Worm (Caenorhabditis elegans) whole organism, L4 larva: ENCODE data around the gene W06B4.1.

Experiments used
- F26F4.8 ChIP-seq: fragments of 200-800 bp; sonication (Bioruptor generic); conservative IDR thresholded peaks from 2 replicates; pipeline ENCODE4 v1.3.6; 2022; ENCODE audit warnings: missing genetic modification characterization, missing compliant biosample characterization
- ZK337.2 ChIP-seq: fragments of 200-800 bp; sonication (Bioruptor generic); IDR thresholded peaks from 2 replicates; pipeline ENCODE4 v1.3.6; 2022; ENCODE audit warnings: missing genetic modification reagents, missing genetic modification characterization, missing compliant biosample characterization
- aha-1 ChIP-seq: fragments of 150-350 bp; peaks from one replicate; lab custom pipeline; 2014; ENCODE audit warnings: missing biosample characterization, missing genetic modification characterization
- aly-2 ChIP-seq: sonication (generic microtip); optimal IDR thresholded peaks from 2 replicates; lab custom pipeline; 2018; ENCODE audit warnings: missing biosample characterization, missing genetic modification characterization
- attf-4 ChIP-seq: sonication (generic microtip); optimal IDR thresholded peaks from 3 replicates; lab custom pipeline; 2017; ENCODE audit warnings: missing biosample characterization, missing genetic modification characterization
- ceh-20 ChIP-seq: fragments of 200-800 bp; sonication (Bioruptor generic); IDR thresholded peaks from 2 replicates; pipeline ENCODE4 v1.3.6; 2022; ENCODE audit warnings: missing genetic modification reagents, missing genetic modification characterization, missing compliant biosample characterization
- ceh-32 ChIP-seq: sonication (generic microtip); optimal IDR thresholded peaks from 2 replicates; lab custom pipeline; 2016; ENCODE audit warnings: mild to moderate bottlenecking, missing genetic modification characterization, missing compliant biosample characterization; ENCODE audit not compliant: poor library complexity
- cey-2 ChIP-seq: sonication (generic microtip); optimal IDR thresholded peaks from 3 replicates; lab custom pipeline; 2017; ENCODE audit warnings: missing genetic modification characterization, mild to moderate bottlenecking, missing compliant biosample characterization, antibody characterized with exemption, borderline replicate concordance; ENCODE audit not compliant: insufficient read depth
- daf-16 ChIP-seq, 3 experiments: sonication (generic microtip); optimal IDR thresholded peaks; 2 replicates each; lab custom pipeline; 2016 to 2017; ENCODE audit warnings: missing genetic modification characterization in 3 of 3, missing genetic modification reagents in 3 of 3, mild to moderate bottlenecking in 2 of 3, missing compliant biosample characterization in 2 of 3, missing biosample characterization in 1 of 3, moderate library complexity in 1 of 3
- dmd-8 ChIP-seq: fragments of 200-800 bp; sonication (Bioruptor generic); IDR thresholded peaks from 2 replicates; pipeline ENCODE4 v1.3.6; 2022; ENCODE audit warnings: missing genetic modification characterization, missing compliant biosample characterization
- dmd-9 ChIP-seq: fragments of 200-800 bp; sonication (Bioruptor generic); IDR thresholded peaks from 2 replicates; pipeline ENCODE4 v1.3.6; 2022; ENCODE audit warnings: missing genetic modification reagents, missing genetic modification characterization, missing compliant biosample characterization
- dpl-1 ChIP-seq: fragments of 150-350 bp; optimal IDR thresholded peaks from 2 replicates; lab custom pipeline; 2014; ENCODE audit warnings: missing biosample characterization, missing genetic modification reagents, missing genetic modification characterization
- dve-1 ChIP-seq: sonication (generic microtip); optimal IDR thresholded peaks from 2 replicates; lab custom pipeline; 2017; ENCODE audit warnings: antibody characterized with exemption, mild to moderate bottlenecking, missing genetic modification characterization, missing compliant biosample characterization; ENCODE audit not compliant: insufficient read depth
- egl-27 ChIP-seq: sonication (generic microtip); optimal IDR thresholded peaks from 3 replicates; lab custom pipeline; 2017; ENCODE audit warnings: missing biosample characterization, missing genetic modification reagents, missing genetic modification characterization
- fos-1 ChIP-seq: fragments of 150-350 bp; optimal IDR thresholded peaks from 2 replicates; lab custom pipeline; 2014; ENCODE audit warnings: missing biosample characterization, missing genetic modification characterization
- lin-1 ChIP-seq: fragments of 200-800 bp; sonication (Bioruptor generic); IDR thresholded peaks from 2 replicates; pipeline ENCODE4 v1.3.6; 2022; ENCODE audit warnings: missing genetic modification reagents, missing genetic modification characterization, missing compliant biosample characterization
- lin-29 ChIP-seq: fragments of 200-800 bp; sonication (Bioruptor generic); IDR thresholded peaks from 2 replicates; pipeline ENCODE4 v1.3.6; 2022; ENCODE audit warnings: missing genetic modification reagents, missing genetic modification characterization, missing compliant biosample characterization
- lir-3 ChIP-seq: sonication (generic microtip); optimal IDR thresholded peaks from 2 replicates; lab custom pipeline; 2016; ENCODE audit warnings: mild to moderate bottlenecking, missing genetic modification characterization, missing compliant biosample characterization
- lsy-2 ChIP-seq, 2 experiments: fragments of 150-350 bp in 1 of 2; sonication (generic microtip) in 1 of 2; optimal IDR thresholded peaks; 2 replicates each; lab custom pipeline; 2014 to 2017; ENCODE audit warnings: missing biosample characterization in 2 of 2, missing genetic modification characterization in 2 of 2
- madf-5 ChIP-seq, 2 experiments: fragments of 200-800 bp; sonication (Bioruptor generic); IDR thresholded peaks; 2 replicates each; pipeline ENCODE4 v1.3.6; 2022; ENCODE audit warnings: missing compliant biosample characterization in 2 of 2, missing genetic modification characterization in 2 of 2
- mdl-1 ChIP-seq, 2 experiments: fragments of 150-350 bp in 1 of 2; sonication (generic microtip) in 1 of 2; optimal IDR thresholded peaks; 2 replicates each; lab custom pipeline; 2014 to 2017; ENCODE audit warnings: missing biosample characterization in 2 of 2, missing genetic modification characterization in 2 of 2
- nhr-11 ChIP-seq: fragments of 150-350 bp; optimal IDR thresholded peaks from 2 replicates; lab custom pipeline; 2014; ENCODE audit warnings: missing biosample characterization, missing genetic modification characterization
- nhr-237 ChIP-seq: sonication (generic microtip); optimal IDR thresholded peaks from 2 replicates; lab custom pipeline; 2017; ENCODE audit warnings: missing biosample characterization, missing genetic modification characterization
- nhr-28 ChIP-seq: fragments of 150-350 bp; optimal IDR thresholded peaks from 2 replicates; lab custom pipeline; 2014; ENCODE audit warnings: missing biosample characterization, missing genetic modification characterization
- nhr-6 ChIP-seq: fragments of 150-350 bp; optimal IDR thresholded peaks from 2 replicates; lab custom pipeline; 2014; ENCODE audit warnings: missing biosample characterization, missing genetic modification characterization
- pqm-1 ChIP-seq: sonication (generic microtip); optimal IDR thresholded peaks from 2 replicates; lab custom pipeline; 2017; ENCODE audit warnings: missing biosample characterization, missing genetic modification characterization
- rbr-2 ChIP-seq: sonication (generic microtip); optimal IDR thresholded peaks from 2 replicates; lab custom pipeline; 2016; ENCODE audit warnings: missing genotype, missing genetic modification characterization, missing compliant biosample characterization
- set-16 ChIP-seq: fragments of 200-800 bp; sonication (Bioruptor generic); IDR thresholded peaks from 2 replicates; pipeline ENCODE4 v1.3.6; 2022; ENCODE audit warnings: missing genetic modification reagents, missing genetic modification characterization, missing compliant biosample characterization
- unc-130 ChIP-seq: sonication (generic microtip); optimal IDR thresholded peaks from 2 replicates; lab custom pipeline; 2016; ENCODE audit warnings: missing genetic modification reagents, missing genetic modification characterization, missing compliant biosample characterization
- unc-39 ChIP-seq: sonication (generic microtip); optimal IDR thresholded peaks from 2 replicates; lab custom pipeline; 2017; ENCODE audit warnings: missing biosample characterization, missing genetic modification characterization
- unc-62 ChIP-seq, 3 experiments: fragments of 150-350 bp in 1 of 3; sonication (generic microtip); optimal IDR thresholded peaks in 2 of 3; peaks in 1 of 3; 1 replicate in 1 of 3; 2 replicates in 2 of 3; lab custom pipeline; 2014 to 2017; ENCODE audit warnings: missing biosample characterization in 3 of 3, missing genetic modification characterization in 3 of 3, missing genetic modification reagents in 3 of 3, missing genotype in 1 of 3
- zag-1 ChIP-seq: fragments of 150-350 bp; optimal IDR thresholded peaks from 2 replicates; lab custom pipeline; 2014; ENCODE audit warnings: missing biosample characterization, missing genetic modification characterization
- zip-2 ChIP-seq: fragments of 150-350 bp; optimal IDR thresholded peaks from 2 replicates; lab custom pipeline; 2014; ENCODE audit warnings: missing biosample characterization, missing genetic modification characterization
- ztf-7 ChIP-seq: fragments of 150-350 bp; optimal IDR thresholded peaks from 2 replicates; lab custom pipeline; 2014; ENCODE audit warnings: missing biosample characterization, missing genetic modification characterization

W06B4.1 gene

ce11 chrII:4435134-4435533 lies 36.3 kb upstream of the W06B4.1 start, which contains the start of gene nhr-273:
TSS of gene nhr-273 (plus strand) at chrII:4435300.
- TF ChIP-seq daf-16 (GFP tag; optimal IDR thresholded peaks at IDR 0.05; lab: Kevin White, UChicago) (no peak), daf-16 (tag; optimal IDR thresholded peaks at IDR 0.05; lab: Kevin White, UChicago) (peak; percentile 38), dve-1 (peak; percentile 21), nhr-28 (peak; percentile 66), pqm-1 (tag; lab: Kevin White, UChicago) (no peak)

ce11 chrII:4438601-4439000 lies 32.8 kb upstream of the W06B4.1 start, which contains the start of gene nhr-16:
TSS of gene nhr-16 (plus strand) at chrII:4438805.
- TF ChIP-seq nhr-28 = peak; percentile 94
- no peak for TF ChIP-seq lin-1 (GFP tag; lab: Robert Waterston, UW)

- TF ChIP-seq mdl-1 (tag; optimal IDR thresholded peaks at IDR 0.05; lab: Kevin White, UChicago) = no peak
- no peak for TF ChIP-seq egl-27 (tag; lab: Kevin White, UChicago)
- TF ChIP-seq attf-4 (tag; lab: Kevin White, UChicago) = no peak
- no peak for TF ChIP-seq aly-2
- no peak for TF ChIP-seq rbr-2
- TF ChIP-seq dmd-9 (GFP tag; lab: Robert Waterston, UW) = no peak
- TF ChIP-seq, all 104 proteins: peak for 0
Measured at ce11 chrII:4441278-4441677, 30.1 kb upstream of the W06B4.1 start.

DNA sequence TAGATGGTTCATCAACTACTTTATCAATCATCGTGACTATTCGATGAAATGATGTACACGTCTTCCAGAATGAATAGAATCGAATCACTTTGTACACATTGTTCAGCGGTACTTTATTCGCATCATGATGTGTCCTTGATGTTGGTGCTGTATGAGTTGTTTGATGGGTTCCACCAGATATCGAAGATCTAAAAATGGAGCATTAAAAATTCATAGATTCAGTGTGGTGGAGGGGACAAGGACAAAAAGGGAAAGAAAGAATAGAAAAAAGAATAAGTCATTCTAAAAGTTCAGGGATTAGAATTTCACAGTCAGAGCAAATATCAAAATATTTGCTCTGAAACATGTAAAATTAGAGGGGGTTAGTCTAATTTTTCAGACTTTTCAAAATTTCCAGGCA lies 26.6 kb upstream of the W06B4.1 start:
- TF ChIP-seq unc-62 (GFP tag; optimal IDR thresholded peaks at IDR 0.05 in 1 of 2; lab: Kevin White, UChicago) (peak in 1 of 2 experiments; percentile 74), unc-62 (tag; optimal IDR thresholded peaks at IDR 0.05; lab: Kevin White, UChicago) (no peak), cey-2 (tag; lab: Kevin White, UChicago) (no peak), aha-1 (peak; percentile 93)

DNA sequence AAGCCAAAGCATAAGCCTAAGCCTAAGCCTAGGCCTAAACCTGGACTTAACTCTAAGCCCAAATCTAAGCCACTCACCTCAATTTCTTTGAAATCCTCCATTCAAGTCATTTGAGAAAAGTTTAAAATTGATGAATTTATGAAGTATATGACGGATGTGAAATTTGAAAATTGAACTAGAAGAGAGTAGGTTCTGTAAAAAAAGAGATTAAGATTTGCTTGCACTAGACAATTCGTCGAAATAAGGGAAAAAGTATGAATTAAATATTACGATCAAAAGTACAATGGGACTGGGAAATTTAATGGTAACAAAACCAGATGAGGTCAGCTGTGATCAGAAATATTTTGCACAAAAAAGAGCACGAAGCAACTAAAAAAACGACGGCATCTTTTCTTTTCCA lies 18.3 kb upstream of the W06B4.1 start, which contains the start of gene twk-2:
TSS of gene twk-2 (minus strand) at position 101 of the 400 bp plus-strand sequence.
- TF ChIP-seq fos-1 (tag; lab: Kevin White, UChicago) (no peak), aha-1 (no peak), ceh-32 (tag; lab: Kevin White, UChicago) (no peak), madf-5 (GFP tag; IDR thresholded peaks at IDR 0.05; lab: Robert Waterston, UW) (no peak), ztf-7 (tag; lab: Kevin White, UChicago) (no peak), unc-130 (GFP tag; lab: Kevin White, UChicago) (no peak), ceh-20 (GFP tag; lab: Robert Waterston, UW) (no peak), zag-1 (tag; lab: Kevin White, UChicago) (no peak), nhr-6 (tag; lab: Kevin White, UChicago) (no peak), unc-39 (no peak), lin-29 (GFP tag; lab: Robert Waterston, UW) (no peak), ZK337.2 (GFP tag; lab: Robert Waterston, UW) (no peak), zip-2 (tag; lab: Kevin White, UChicago) (no peak), nhr-237 (tag; lab: Kevin White, UChicago) (no peak), lsy-2 (tag; optimal IDR thresholded peaks at IDR 0.05; lab: Kevin White, UChicago) (no peak), lir-3 (tag; lab: Kevin White, UChicago) (no peak), dmd-8 (GFP tag; lab: Robert Waterston, UW) (no peak)
- TF ChIP-seq, all 104 proteins: peak for 0

- TF ChIP-seq nhr-28 = no peak
- no peak for TF ChIP-seq nhr-11 (tag; lab: Kevin White, UChicago)
- no peak for TF ChIP-seq F26F4.8 (GFP tag; lab: Robert Waterston, UW)
- TF ChIP-seq dpl-1 (GFP tag; lab: Kevin White, UChicago) = peak; percentile 16
- 0 out of 2 replicates have a peak, but pooled peaks have one; percentile 20 for TF ChIP-seq set-16 (GFP tag; lab: Robert Waterston, UW)
- no peak for TF ChIP-seq dmd-9 (GFP tag; lab: Robert Waterston, UW)
Measured at ce11 chrII:4453453-4453852, 17.9 kb upstream of the W06B4.1 start.
